Worm (Caenorhabditis elegans) whole organism, young adult: ENCODE results near the gene srg-34.
A peak's percentile ranks its signal among the peaks of the same experiment; 100 is the strongest.

Experiments
- B0336.3 ChIP-seq: fragments of 200-800 bp; sonication (Bioruptor generic); IDR thresholded peaks from 2 replicates; pipeline ENCODE4 v1.3.6; 2022; ENCODE audit warnings: missing genetic modification characterization, missing compliant biosample characterization
- F23B12.7 ChIP-seq: sonication (generic microtip); optimal IDR thresholded peaks from 2 replicates; lab custom pipeline; 2017; ENCODE audit warnings: missing genetic modification characterization, mild to moderate bottlenecking, missing compliant biosample characterization, antibody characterized with exemption, moderate library complexity; ENCODE audit not compliant: insufficient read depth
- F37B4.10 ChIP-seq: fragments of 200-800 bp; sonication (Bioruptor generic); IDR thresholded peaks from 2 replicates; pipeline ENCODE4 v1.3.6; 2022; ENCODE audit warnings: missing genetic modification characterization, missing compliant biosample characterization
- F39B2.1 ChIP-seq: fragments of 200-800 bp; sonication (Bioruptor generic); IDR thresholded peaks from 2 replicates; pipeline ENCODE4 v1.3.6; 2022; ENCODE audit warnings: missing genetic modification reagents, missing genetic modification characterization, missing compliant biosample characterization
- F49E8.2 ChIP-seq: sonication (generic microtip); optimal IDR thresholded peaks from 3 replicates; lab custom pipeline; 2017; ENCODE audit warnings: missing genetic modification characterization, mild to moderate bottlenecking, missing compliant biosample characterization, antibody characterized with exemption, moderate library complexity; ENCODE audit not compliant: insufficient read depth
- Y53F4B.3 ChIP-seq: fragments of 200-800 bp; sonication (Bioruptor generic); IDR thresholded peaks from 2 replicates; pipeline ENCODE4 v1.3.6; 2022; ENCODE audit warnings: missing genetic modification reagents, missing genetic modification characterization, missing compliant biosample characterization
- Y95B8A.8 ChIP-seq: fragments of 200-800 bp; sonication (Bioruptor generic); IDR thresholded peaks from 2 replicates; pipeline ENCODE4 v1.3.6; 2022; ENCODE audit warnings: missing genetic modification reagents, missing genetic modification characterization, missing compliant biosample characterization
- ZK185.1 ChIP-seq: sonication (generic microtip); optimal IDR thresholded peaks from 2 replicates; lab custom pipeline; 2016; ENCODE audit warnings: mild to moderate bottlenecking, missing genetic modification characterization, missing compliant biosample characterization; ENCODE audit not compliant: poor library complexity, severe bottlenecking
- ama-1 ChIP-seq, 3 experiments: fragments of 150-350 bp in 1 of 3; sonication (generic microtip) in 2 of 3; optimal IDR thresholded peaks; 2 replicates each; lab custom pipeline; 2014 to 2018; ENCODE audit warnings: missing biosample characterization in 2 of 3, missing genetic modification characterization in 2 of 3, missing genetic modification reagents in 2 of 3
- aptf-2 ChIP-seq: fragments of 200-800 bp; sonication (Bioruptor generic); conservative IDR thresholded peaks from 2 replicates; pipeline ENCODE4 v1.3.6; 2022; ENCODE audit warnings: missing genetic modification reagents, missing genetic modification characterization, missing compliant biosample characterization
- atf-7 ChIP-seq: sonication (generic microtip); optimal IDR thresholded peaks from 2 replicates; lab custom pipeline; 2017; ENCODE audit warnings: mild to moderate bottlenecking, missing genetic modification characterization, missing compliant biosample characterization
- athp-1 ChIP-seq: sonication (generic microtip); optimal IDR thresholded peaks from 2 replicates; lab custom pipeline; 2017; ENCODE audit warnings: mild to moderate bottlenecking, missing genetic modification characterization, missing compliant biosample characterization
- bed-2 ChIP-seq: fragments of 200-800 bp; sonication (Bioruptor generic); IDR thresholded peaks from 2 replicates; pipeline ENCODE4 v1.3.6; 2022; ENCODE audit warnings: missing genetic modification reagents, missing genetic modification characterization, missing compliant biosample characterization
- ccch-3 ChIP-seq: fragments of 200-800 bp; sonication (Bioruptor generic); optimal IDR thresholded peaks from 2 replicates; lab custom pipeline; 2018; ENCODE audit warnings: mild to moderate bottlenecking, missing genetic modification characterization, missing compliant biosample characterization
- cebp-1 ChIP-seq, 2 experiments: fragments of 200-800 bp in 1 of 2; sonication (Bioruptor generic) in 1 of 2; sonication (generic microtip) in 1 of 2; IDR thresholded peaks in 1 of 2; optimal IDR thresholded peaks in 1 of 2; 2 replicates each; pipeline versions ENCODE4 v1.3.6 to Lab custom; 2017 to 2022; ENCODE audit warnings: missing compliant biosample characterization in 2 of 2, missing genetic modification characterization in 2 of 2, mild to moderate bottlenecking in 1 of 2, missing genetic modification reagents in 1 of 2, moderate library complexity in 1 of 2
- ceh-27 ChIP-seq: fragments of 200-800 bp; sonication (Bioruptor generic); optimal IDR thresholded peaks from 2 replicates; lab custom pipeline; 2018; ENCODE audit warnings: mild to moderate bottlenecking, missing genetic modification characterization, moderate library complexity, missing compliant biosample characterization
- ceh-40 ChIP-seq: fragments of 200-800 bp; sonication (Bioruptor generic); IDR thresholded peaks from 2 replicates; pipeline ENCODE4 v1.3.6; 2022; ENCODE audit warnings: missing genetic modification characterization, missing compliant biosample characterization
- chd-7 ChIP-seq: sonication (generic microtip); optimal IDR thresholded peaks from 2 replicates; lab custom pipeline; 2016; ENCODE audit warnings: mild to moderate bottlenecking, missing genetic modification characterization, moderate library complexity, missing compliant biosample characterization
- die-1 ChIP-seq: sonication (generic microtip); optimal IDR thresholded peaks from 2 replicates; lab custom pipeline; 2016; ENCODE audit warnings: missing genotype, mild to moderate bottlenecking, missing genetic modification characterization, missing compliant biosample characterization
- dox-1 ChIP-seq: fragments of 200-800 bp; sonication (Bioruptor generic); IDR thresholded peaks from 2 replicates; pipeline ENCODE4 v1.3.6; 2022; ENCODE audit warnings: missing genetic modification reagents, missing genetic modification characterization, missing compliant biosample characterization
- dpl-1 ChIP-seq: fragments of 150-350 bp; optimal IDR thresholded peaks from 2 replicates; lab custom pipeline; 2014; ENCODE audit warnings: missing biosample characterization, missing genetic modification reagents, missing genetic modification characterization
- egl-18 ChIP-seq: fragments of 200-800 bp; sonication (Bioruptor generic); IDR thresholded peaks from 2 replicates; pipeline ENCODE4 v1.3.6; 2022; ENCODE audit warnings: missing genetic modification reagents, missing genetic modification characterization, missing compliant biosample characterization
- ekl-4 ChIP-seq: fragments of 200-800 bp; sonication (Bioruptor generic); IDR thresholded peaks from 2 replicates; pipeline ENCODE4 v1.3.6; 2022; ENCODE audit warnings: missing genetic modification reagents, missing genetic modification characterization, missing compliant biosample characterization
- fkh-3 ChIP-seq: sonication (generic microtip); optimal IDR thresholded peaks from 2 replicates; lab custom pipeline; 2016; ENCODE audit warnings: mild to moderate bottlenecking, missing genetic modification characterization, missing compliant biosample characterization
- gei-17 ChIP-seq: fragments of 200-800 bp; sonication (Bioruptor generic); optimal IDR thresholded peaks from 2 replicates; lab custom pipeline; 2018; ENCODE audit warnings: mild to moderate bottlenecking, missing genetic modification characterization, missing compliant biosample characterization
- hsf-1 ChIP-seq: fragments of 200-800 bp; sonication (Bioruptor generic); IDR thresholded peaks from 2 replicates; pipeline ENCODE4 v1.3.6; 2022; ENCODE audit warnings: missing genetic modification reagents, missing genetic modification characterization, missing compliant biosample characterization
- let-526 ChIP-seq: fragments of 200-800 bp; sonication (Bioruptor generic); IDR thresholded peaks from 2 replicates; pipeline ENCODE4 v1.3.6; 2022; ENCODE audit warnings: missing genetic modification reagents, missing genetic modification characterization, missing compliant biosample characterization
- let-607 ChIP-seq, 2 experiments: fragments of 200-800 bp in 1 of 2; sonication (Bioruptor generic) in 1 of 2; sonication (generic microtip) in 1 of 2; optimal IDR thresholded peaks; 2 replicates each; lab custom pipeline; 2016 to 2018; ENCODE audit warnings: mild to moderate bottlenecking in 2 of 2, missing compliant biosample characterization in 2 of 2, missing genetic modification characterization in 2 of 2, moderate library complexity in 2 of 2, missing genotype in 1 of 2
- lin-26 ChIP-seq: fragments of 200-800 bp; sonication (Bioruptor generic); IDR thresholded peaks from 2 replicates; pipeline ENCODE4 v1.3.6; 2022; ENCODE audit warnings: missing genetic modification reagents, missing genetic modification characterization, missing compliant biosample characterization
- lin-40 ChIP-seq: sonication (generic microtip); optimal IDR thresholded peaks from 2 replicates; lab custom pipeline; 2016; ENCODE audit warnings: missing genetic modification characterization, mild to moderate bottlenecking, missing compliant biosample characterization, missing genotype, missing genetic modification reagents
- lin-54 ChIP-seq: fragments of 200-800 bp; sonication (Bioruptor generic); optimal IDR thresholded peaks from 2 replicates; lab custom pipeline; 2018; ENCODE audit warnings: mild to moderate bottlenecking, missing genetic modification characterization, missing compliant biosample characterization
- mel-28 ChIP-seq: sonication (generic microtip); optimal IDR thresholded peaks from 2 replicates; lab custom pipeline; 2016; ENCODE audit warnings: borderline replicate concordance, mild to moderate bottlenecking, missing genetic modification characterization, missing compliant biosample characterization
- mxl-1 ChIP-seq: sonication (generic microtip); optimal IDR thresholded peaks from 2 replicates; lab custom pipeline; 2016; ENCODE audit warnings: missing genetic modification characterization, missing compliant biosample characterization
- nfya-2 ChIP-seq: fragments of 200-800 bp; sonication (Bioruptor generic); IDR thresholded peaks from 2 replicates; pipeline ENCODE4 v1.3.6; 2022; ENCODE audit warnings: missing genetic modification reagents, missing genetic modification characterization, missing compliant biosample characterization
- nhr-179 ChIP-seq: sonication (generic microtip); optimal IDR thresholded peaks from 2 replicates; lab custom pipeline; 2016; ENCODE audit warnings: mild to moderate bottlenecking, missing genetic modification characterization, missing compliant biosample characterization
- nhr-90 ChIP-seq: sonication (generic microtip); optimal IDR thresholded peaks from 2 replicates; lab custom pipeline; 2016; ENCODE audit warnings: missing genotype, mild to moderate bottlenecking, missing genetic modification characterization, missing compliant biosample characterization
- repo-1 ChIP-seq: sonication (generic microtip); optimal IDR thresholded peaks from 2 replicates; lab custom pipeline; 2017; ENCODE audit warnings: mild to moderate bottlenecking, missing genetic modification characterization, missing compliant biosample characterization
- snpc-1.1 ChIP-seq: sonication (generic microtip); optimal IDR thresholded peaks from 2 replicates; lab custom pipeline; 2017; ENCODE audit warnings: missing genetic modification characterization, mild to moderate bottlenecking, missing compliant biosample characterization, antibody characterized with exemption, moderate library complexity, missing genotype, missing genetic modification reagents; ENCODE audit not compliant: insufficient read depth
- somi-1 ChIP-seq: fragments of 200-800 bp; sonication (Bioruptor generic); optimal IDR thresholded peaks from 2 replicates; lab custom pipeline; 2018; ENCODE audit warnings: mild to moderate bottlenecking, missing genetic modification characterization, missing compliant biosample characterization
- sptf-2 ChIP-seq: fragments of 200-800 bp; sonication (Bioruptor generic); optimal IDR thresholded peaks from 2 replicates; lab custom pipeline; 2018; ENCODE audit warnings: mild to moderate bottlenecking, missing genetic modification characterization, missing compliant biosample characterization
- tlf-1 ChIP-seq: fragments of 200-800 bp; sonication (Bioruptor generic); optimal IDR thresholded peaks from 2 replicates; lab custom pipeline; 2018; ENCODE audit warnings: mild to moderate bottlenecking, missing genetic modification characterization, missing compliant biosample characterization
- unc-130 ChIP-seq: sonication (generic microtip); optimal IDR thresholded peaks from 2 replicates; lab custom pipeline; 2016; ENCODE audit warnings: missing genetic modification reagents, missing genetic modification characterization, missing compliant biosample characterization
- unc-62 ChIP-seq: fragments of 150-350 bp; optimal IDR thresholded peaks from 2 replicates; lab custom pipeline; 2014; ENCODE audit warnings: missing biosample characterization, missing genetic modification reagents, missing genetic modification characterization
- xnd-1 ChIP-seq: sonication (generic microtip); optimal IDR thresholded peaks from 2 replicates; lab custom pipeline; 2016; ENCODE audit warnings: missing genotype, missing genetic modification reagents, missing genetic modification characterization, missing compliant biosample characterization
- zim-3 ChIP-seq: sonication (generic microtip); optimal IDR thresholded peaks from 2 replicates; lab custom pipeline; 2017; ENCODE audit warnings: mild to moderate bottlenecking, missing genetic modification characterization, moderate library complexity, missing compliant biosample characterization
- ztf-22 ChIP-seq: fragments of 200-800 bp; sonication (Bioruptor generic); optimal IDR thresholded peaks from 2 replicates; lab custom pipeline; 2018; ENCODE audit warnings: mild to moderate bottlenecking, missing genetic modification characterization, moderate library complexity, missing compliant biosample characterization
- ztf-25 ChIP-seq: fragments of 200-800 bp; sonication (Bioruptor generic); IDR thresholded peaks from 2 replicates; pipeline ENCODE4 v1.3.6; 2022; ENCODE audit warnings: missing genetic modification reagents, missing genetic modification characterization, missing compliant biosample characterization
- ztf-3 ChIP-seq: fragments of 200-800 bp; sonication (Bioruptor generic); optimal IDR thresholded peaks from 2 replicates; lab custom pipeline; 2018; ENCODE audit warnings: mild to moderate bottlenecking, missing genetic modification characterization, missing compliant biosample characterization

Gene srg-34

ce11 chrV:18573199-18573598 is 8.5 kb upstream of the srg-34 start (continued):
- TF ChIP-seq gei-17 (peak; percentile 36), F39B2.1 (no peak), zim-3 (tag; lab: Kevin White, UChicago) (peak; percentile 70), let-607 (tag; optimal IDR thresholded peaks at IDR 0.05; lab: Kevin White, UChicago) (no peak), aptf-2 (GFP tag; lab: Robert Waterston, UW) (no peak), hsf-1 (GFP tag; lab: Robert Waterston, UW) (no peak), snpc-1.1 (no peak), nhr-179 (tag; lab: Kevin White, UChicago) (no peak), nhr-90 (tag; lab: Kevin White, UChicago) (no peak), athp-1 (tag; lab: Kevin White, UChicago) (no peak), mxl-1 (tag; lab: Kevin White, UChicago) (no peak), egl-18 (no peak), F23B12.7 (tag; lab: Kevin White, UChicago) (no peak), lin-26 (0 out of 2 replicates have a peak, but pooled peaks have one; percentile 58), ZK185.1 (tag; lab: Kevin White, UChicago) (peak; percentile 28), ekl-4 (GFP tag; lab: Robert Waterston, UW) (no peak), Y53F4B.3 (GFP tag; lab: Robert Waterston, UW) (no peak), unc-130 (GFP tag; lab: Kevin White, UChicago) (no peak), lin-54 (no peak), ceh-40 (GFP tag; lab: Robert Waterston, UW) (no peak), lin-40 (tag; lab: Kevin White, UChicago) (peak; percentile 67), somi-1 (GFP tag; lab: Kevin White, UChicago) (no peak), dpl-1 (GFP tag; lab: Kevin White, UChicago) (no peak), cebp-1 (GFP tag; IDR thresholded peaks at IDR 0.05; lab: Robert Waterston, UW) (no peak), cebp-1 (tag; optimal IDR thresholded peaks at IDR 0.05; lab: Kevin White, UChicago) (peak; percentile 32), repo-1 (tag; lab: Kevin White, UChicago) (peak; percentile 86), bed-2 (GFP tag; lab: Robert Waterston, UW) (no peak), die-1 (no peak), ztf-22 (GFP tag; lab: Kevin White, UChicago) (no peak), dox-1 (GFP tag; lab: Robert Waterston, UW) (peak; percentile 34; the same call in 1 of the 2 replicates), ceh-27 (GFP tag; lab: Kevin White, UChicago) (no peak), Y95B8A.8 (GFP tag; lab: Robert Waterston, UW) (no peak), mel-28 (tag; lab: Kevin White, UChicago) (no peak), ama-1 (optimal IDR thresholded peaks at IDR 0.05; lab: Kevin White, UChicago) (no peak), ama-1 (GFP tag; optimal IDR thresholded peaks at IDR 0.05; lab: Kevin White, UChicago) (peak in 1 of 2 experiments; percentile 1), let-526 (GFP tag; lab: Robert Waterston, UW) (no peak), atf-7 (no peak), ztf-25 (GFP tag; lab: Robert Waterston, UW) (no peak), fkh-3 (tag; lab: Kevin White, UChicago) (no peak), ztf-3 (GFP tag; lab: Kevin White, UChicago) (no peak), chd-7 (peak; percentile 37), xnd-1 (no peak), B0336.3 (0 out of 2 replicates have a peak, but pooled peaks have one; percentile 23), F49E8.2 (no peak), tlf-1 (GFP tag; lab: Kevin White, UChicago) (peak; percentile 49), nfya-2 (GFP tag; lab: Robert Waterston, UW) (no peak), ccch-3 (GFP tag; lab: Kevin White, UChicago) (no peak), unc-62 (GFP tag; lab: Kevin White, UChicago) (no peak), sptf-2 (GFP tag; lab: Kevin White, UChicago) (no peak), F37B4.10 (no peak)
